Comparison of ENCODE assay signal across 1 fruit fly cellular context in the genomic region with DNA sequence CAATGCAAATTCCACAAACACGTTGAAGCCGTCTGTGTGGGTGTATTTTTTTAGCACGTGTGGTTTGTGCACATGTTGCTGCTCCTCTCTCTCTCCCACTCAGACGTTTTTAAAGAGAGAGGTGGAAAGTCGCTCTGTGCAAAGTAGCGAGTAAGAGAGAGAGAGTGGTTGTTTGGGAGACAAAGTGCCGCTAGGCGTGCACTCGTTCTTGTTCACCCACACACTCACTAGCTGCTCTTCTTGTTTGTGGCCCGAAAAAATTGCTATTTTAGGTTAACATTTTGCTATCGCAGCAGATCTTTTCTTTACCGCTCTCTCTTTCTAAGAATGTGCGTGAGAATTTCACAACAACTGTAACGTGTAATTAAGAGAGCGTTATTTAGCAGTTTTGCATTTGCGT.
TF ChIP-seq lines count a peak whose summit lies in the region.

No protein-coding gene starts in this region.

TF ChIP-seq in whole organism, embryonic, 481 proteins besides CTCF, POLR2A, EP300 and RAD21 (continued from another document and continues in another):
- TF ChIP-seq CG18619 (GFP tag; optimal IDR thresholded peaks at IDR 0.05; lab: Kevin White, UChicago) (no peak), CG4360 (GFP tag; IDR thresholded peaks at IDR 0.05; lab: Robert Waterston, UW) (no peak), CG10209 (GFP tag; optimal IDR thresholded peaks at IDR 0.05; lab: Kevin White, UChicago) (no peak), dati (GFP tag; IDR thresholded peaks at IDR 0.05; lab: Robert Waterston, UW) (no peak), cwo (GFP tag; optimal IDR thresholded peaks at IDR 0.05; lab: Kevin White, UChicago) (peak; percentile 97), CG32772 (GFP tag; IDR thresholded peaks at IDR 0.05; lab: Robert Waterston, UW) (no peak), Hmx (GFP tag; optimal IDR thresholded peaks at IDR 0.05; lab: Kevin White, UChicago) (no peak), br (optimal IDR thresholded peaks at IDR 0.05; lab: Kevin White, UChicago) (no peak), Hr3 (GFP tag; optimal IDR thresholded peaks at IDR 0.05; lab: Kevin White, UChicago) (no peak), slou (GFP tag; optimal IDR thresholded peaks at IDR 0.05; lab: Kevin White, UChicago) (no peak), CG32532 (GFP tag; IDR thresholded peaks at IDR 0.05; lab: Robert Waterston, UW) (peak; percentile 42; the same call in 1 of the 2 replicates), chn (GFP tag; optimal IDR thresholded peaks at IDR 0.05; lab: Kevin White, UChicago) (no peak), grn (GFP tag; optimal IDR thresholded peaks at IDR 0.05; lab: Kevin White, UChicago) (peak; percentile 89), corto (GFP tag; optimal IDR thresholded peaks at IDR 0.05; lab: Kevin White, UChicago) (no peak), bbx (GFP tag; IDR thresholded peaks at IDR 0.05; lab: Robert Waterston, UW; ENCODE audit: partially characterized antibody) (no peak), sqz (GFP tag; optimal IDR thresholded peaks at IDR 0.05; lab: Kevin White, UChicago) (peak; percentile 17), mld (GFP tag; IDR thresholded peaks at IDR 0.05; lab: Robert Waterston, UW; ENCODE audit: partially characterized antibody) (no peak), HLH54F (GFP tag; optimal IDR thresholded peaks at IDR 0.05; lab: Kevin White, UChicago) (no peak), onecut (GFP tag; IDR thresholded peaks at IDR 0.05; lab: Robert Waterston, UW) (no peak), CG34376 (GFP tag; optimal IDR thresholded peaks at IDR 0.05; lab: Kevin White, UChicago) (no peak), HHEX (GFP tag; optimal IDR thresholded peaks at IDR 0.05; lab: Kevin White, UChicago) (no peak), CG2712 (tag; optimal IDR thresholded peaks at IDR 0.05; lab: Kevin White, UChicago) (no peak), dpn (GFP tag; optimal IDR thresholded peaks at IDR 0.05; lab: Kevin White, UChicago) (no peak), Taf1 (GFP tag; IDR thresholded peaks at IDR 0.05; lab: Robert Waterston, UW) (no peak), nom (GFP tag; optimal IDR thresholded peaks at IDR 0.05; lab: Kevin White, UChicago) (no peak), Trl (optimal IDR thresholded peaks at IDR 0.05; lab: Kevin White, UChicago) (peak; percentile 92 to 98), Trl (GFP tag; optimal IDR thresholded peaks at IDR 0.05; lab: Kevin White, UChicago) (peak; percentile 54), Usf (GFP tag; optimal IDR thresholded peaks at IDR 0.05; lab: Kevin White, UChicago) (no peak), unpg (GFP tag; optimal IDR thresholded peaks at IDR 0.05; lab: Kevin White, UChicago) (no peak), lov (optimal IDR thresholded peaks at IDR 0.05; lab: Kevin White, UChicago) (no peak), lov (GFP tag; IDR thresholded peaks at IDR 0.05; lab: Robert Waterston, UW) (no peak), CG6683 (GFP tag; optimal IDR thresholded peaks at IDR 0.05; lab: Kevin White, UChicago) (no peak), CG17385 (GFP tag; optimal IDR thresholded peaks at IDR 0.05; lab: Kevin White, UChicago) (no peak), insv (GFP tag; optimal IDR thresholded peaks at IDR 0.05; lab: Kevin White, UChicago) (no peak), bsh (GFP tag; optimal IDR thresholded peaks at IDR 0.05; lab: Kevin White, UChicago) (no peak), pfk (GFP tag; optimal IDR thresholded peaks at IDR 0.05; lab: Kevin White, UChicago) (no peak), CG3065 (GFP tag; optimal IDR thresholded peaks at IDR 0.05; lab: Kevin White, UChicago) (no peak), CG7745 (tag; optimal IDR thresholded peaks at IDR 0.05; lab: Kevin White, UChicago) (no peak), Atf6 (GFP tag; IDR thresholded peaks at IDR 0.05; lab: Robert Waterston, UW) (no peak), CG17912 (GFP tag; optimal IDR thresholded peaks at IDR 0.05; lab: Kevin White, UChicago) (no peak), CG10147 (GFP tag; optimal IDR thresholded peaks at IDR 0.05; lab: Kevin White, UChicago) (no peak), stc (GFP tag; IDR thresholded peaks at IDR 0.05; lab: Robert Waterston, UW) (no peak), twi (tag; optimal IDR thresholded peaks at IDR 0.05; lab: Kevin White, UChicago) (peak; percentile 64), Jarid2 (GFP tag; optimal IDR thresholded peaks at IDR 0.05; lab: Kevin White, UChicago) (no peak), eve (GFP tag; optimal IDR thresholded peaks at IDR 0.05; lab: Kevin White, UChicago) (no peak), zf30C (GFP tag; optimal IDR thresholded peaks at IDR 0.05; lab: Kevin White, UChicago) (no peak), CG17359 (tag; optimal IDR thresholded peaks at IDR 0.05; lab: Kevin White, UChicago) (no peak), crol (GFP tag; IDR thresholded peaks at IDR 0.05; lab: Robert Waterston, UW) (0 out of 2 replicates have a peak, but pooled peaks have one; percentile 16), hb (GFP tag; IDR thresholded peaks at IDR 0.05; lab: Robert Waterston, UW; ENCODE audit: partially characterized antibody) (no peak), TFAM (GFP tag; optimal IDR thresholded peaks at IDR 0.05; lab: Kevin White, UChicago) (no peak), CG12155 (GFP tag; optimal IDR thresholded peaks at IDR 0.05; lab: Kevin White, UChicago) (peak; percentile 96), tgo (GFP tag; IDR thresholded peaks at IDR 0.05; lab: Robert Waterston, UW) (no peak), Optix (GFP tag; IDR thresholded peaks at IDR 0.05; lab: Robert Waterston, UW) (no peak), CG17328 (GFP tag; IDR thresholded peaks at IDR 0.05; lab: Robert Waterston, UW) (no peak), CoRest (tag; optimal IDR thresholded peaks at IDR 0.05; lab: Kevin White, UChicago) (no peak), Ravus (GFP tag; IDR thresholded peaks at IDR 0.05; lab: Robert Waterston, UW) (no peak), Lhr (GFP tag; optimal IDR thresholded peaks at IDR 0.05; lab: Kevin White, UChicago) (no peak), NfI (GFP tag; optimal IDR thresholded peaks at IDR 0.05; lab: Kevin White, UChicago) (no peak), sc (optimal IDR thresholded peaks at IDR 0.05; lab: Kevin White, UChicago) (no peak), sc (GFP tag; optimal IDR thresholded peaks at IDR 0.05; lab: Kevin White, UChicago) (no peak), fd3F (GFP tag; optimal IDR thresholded peaks at IDR 0.05; lab: Kevin White, UChicago) (no peak), gce (GFP tag; IDR thresholded peaks at IDR 0.05; lab: Robert Waterston, UW) (no peak), CG10959 (GFP tag; IDR thresholded peaks at IDR 0.05; lab: Robert Waterston, UW) (no peak), ttk (GFP tag; IDR thresholded peaks at IDR 0.05; lab: Robert Waterston, UW) (no peak), h (optimal IDR thresholded peaks at IDR 0.05; lab: Kevin White, UChicago) (no peak), aop (GFP tag; IDR thresholded peaks at IDR 0.05; lab: Robert Waterston, UW) (no peak), Dfd (GFP tag; optimal IDR thresholded peaks at IDR 0.05; lab: Kevin White, UChicago) (no peak), Med (GFP tag; lab: Kevin White, UChicago) (peak; percentile 61), CG3838 (GFP tag; optimal IDR thresholded peaks at IDR 0.05; lab: Kevin White, UChicago) (no peak), CG7271 (tag; optimal IDR thresholded peaks at IDR 0.05; lab: Kevin White, UChicago) (no peak), CG17568 (GFP tag; optimal IDR thresholded peaks at IDR 0.05; lab: Kevin White, UChicago) (no peak), Elba2 (GFP tag; optimal IDR thresholded peaks at IDR 0.05; lab: Kevin White, UChicago) (no peak), ham (GFP tag; IDR thresholded peaks at IDR 0.05; lab: Robert Waterston, UW) (no peak), CG11456 (GFP tag; IDR thresholded peaks at IDR 0.05; lab: Robert Waterston, UW) (no peak), D19A (tag; optimal IDR thresholded peaks at IDR 0.05; lab: Kevin White, UChicago) (no peak), gfzf (GFP tag; optimal IDR thresholded peaks at IDR 0.05; lab: Kevin White, UChicago) (no peak), Mrtf (GFP tag; IDR thresholded peaks at IDR 0.05; lab: Robert Waterston, UW) (no peak), Hr39 (optimal IDR thresholded peaks at IDR 0.05; lab: Kevin White, UChicago) (no peak), CG5245 (GFP tag; optimal IDR thresholded peaks at IDR 0.05; lab: Kevin White, UChicago) (no peak), CG9876 (GFP tag; optimal IDR thresholded peaks at IDR 0.05; lab: Kevin White, UChicago) (no peak), CG14667 (GFP tag; IDR thresholded peaks at IDR 0.05; lab: Robert Waterston, UW) (no peak), CG12744 (GFP tag; optimal IDR thresholded peaks at IDR 0.05; lab: Kevin White, UChicago) (no peak), CG1602 (GFP tag; optimal IDR thresholded peaks at IDR 0.05; lab: Kevin White, UChicago) (no peak), CG16815 (GFP tag; optimal IDR thresholded peaks at IDR 0.05; lab: Kevin White, UChicago) (no peak), CG5180 (GFP tag; optimal IDR thresholded peaks at IDR 0.05; lab: Kevin White, UChicago) (no peak), sna (GFP tag; IDR thresholded peaks at IDR 0.05; lab: Robert Waterston, UW; ENCODE audit: partially characterized antibody) (peak; percentile 38; the same call in 1 of the 2 replicates), CG8290 (GFP tag; optimal IDR thresholded peaks at IDR 0.05; lab: Kevin White, UChicago) (no peak), CG8290 (tag; optimal IDR thresholded peaks at IDR 0.05; lab: Kevin White, UChicago) (no peak), zfh1 (GFP tag; IDR thresholded peaks at IDR 0.05; lab: Robert Waterston, UW) (no peak), CG17186 (GFP tag; optimal IDR thresholded peaks at IDR 0.05; lab: Kevin White, UChicago) (no peak), CG32767 (GFP tag; IDR thresholded peaks at IDR 0.05; lab: Robert Waterston, UW) (no peak), CG6689 (GFP tag; IDR thresholded peaks at IDR 0.05; lab: Robert Waterston, UW) (no peak), CG6654 (GFP tag; optimal IDR thresholded peaks at IDR 0.05; lab: Kevin White, UChicago) (no peak), YL-1 (GFP tag; optimal IDR thresholded peaks at IDR 0.05; lab: Kevin White, UChicago) (no peak), fd102C (GFP tag; optimal IDR thresholded peaks at IDR 0.05; lab: Kevin White, UChicago) (no peak), ATbp (GFP tag; optimal IDR thresholded peaks at IDR 0.05; lab: Kevin White, UChicago) (no peak), Kr (GFP tag; optimal IDR thresholded peaks at IDR 0.05; lab: Kevin White, UChicago) (no peak), slbo (GFP tag; IDR thresholded peaks at IDR 0.05; lab: Robert Waterston, UW) (no peak), CG11085 (GFP tag; IDR thresholded peaks at IDR 0.05; lab: Robert Waterston, UW) (no peak), Dek (tag; optimal IDR thresholded peaks at IDR 0.05; lab: Kevin White, UChicago) (no peak), Atf-2 (GFP tag; optimal IDR thresholded peaks at IDR 0.05; lab: Kevin White, UChicago) (no peak), dm (GFP tag; optimal IDR thresholded peaks at IDR 0.05; lab: Kevin White, UChicago) (peak; percentile 46), Gsc (GFP tag; IDR thresholded peaks at IDR 0.05; lab: Robert Waterston, UW) (no peak), rib (GFP tag; IDR thresholded peaks at IDR 0.05; lab: Robert Waterston, UW) (no peak; the same call in 1 of the 2 replicates), Eip74EF (GFP tag; optimal IDR thresholded peaks at IDR 0.05; lab: Kevin White, UChicago) (no peak), pzg (GFP tag; optimal IDR thresholded peaks at IDR 0.05; lab: Kevin White, UChicago) (no peak), so (GFP tag; IDR thresholded peaks at IDR 0.05; lab: Robert Waterston, UW) (peak; percentile 14; the same call in 1 of the 3 replicates), gcm (GFP tag; optimal IDR thresholded peaks at IDR 0.05; lab: Kevin White, UChicago) (peak; percentile 7), maf-S (GFP tag; optimal IDR thresholded peaks at IDR 0.05; lab: Kevin White, UChicago) (no peak), scrt (GFP tag; optimal IDR thresholded peaks at IDR 0.05; lab: Kevin White, UChicago) (peak; percentile 82), pb (GFP tag; optimal IDR thresholded peaks at IDR 0.05; lab: Kevin White, UChicago) (no peak), trh (GFP tag; optimal IDR thresholded peaks at IDR 0.05; lab: Kevin White, UChicago) (no peak), CG13424 (tag; optimal IDR thresholded peaks at IDR 0.05; lab: Kevin White, UChicago) (no peak), CHES-1-like (GFP tag; optimal IDR thresholded peaks at IDR 0.05; lab: Kevin White, UChicago) (no peak), Myb (GFP tag; optimal IDR thresholded peaks at IDR 0.05; lab: Kevin White, UChicago) (no peak), Rfx (GFP tag; IDR thresholded peaks at IDR 0.05; lab: Robert Waterston, UW) (no peak), CrebB (tag; optimal IDR thresholded peaks at IDR 0.05; lab: Kevin White, UChicago) (no peak), odd (GFP tag; optimal IDR thresholded peaks at IDR 0.05; lab: Kevin White, UChicago) (no peak), CG9932 (GFP tag; IDR thresholded peaks at IDR 0.05; lab: Robert Waterston, UW) (no peak), lab (GFP tag; optimal IDR thresholded peaks at IDR 0.05; lab: Kevin White, UChicago) (no peak), BEAF-32 (GFP tag; optimal IDR thresholded peaks at IDR 0.05; lab: Kevin White, UChicago) (no peak), CG13287 (GFP tag; IDR thresholded peaks at IDR 0.05; lab: Robert Waterston, UW; ENCODE audit: partially characterized antibody) (peak; percentile 37; the same call in 1 of the 2 replicates), klu (GFP tag; IDR thresholded peaks at IDR 0.05; lab: Robert Waterston, UW) (no peak), D (optimal IDR thresholded peaks at IDR 0.05; lab: Kevin White, UChicago) (peak; percentile 20), D (GFP tag; optimal IDR thresholded peaks at IDR 0.05; lab: Kevin White, UChicago) (no peak), al (GFP tag; IDR thresholded peaks at IDR 0.05; lab: Robert Waterston, UW) (no peak), CG12769 (tag; optimal IDR thresholded peaks at IDR 0.05; lab: Kevin White, UChicago) (peak; percentile 66), HLHmδ (GFP tag; optimal IDR thresholded peaks at IDR 0.05; lab: Kevin White, UChicago) (peak; percentile 70), CG8388 (GFP tag; optimal IDR thresholded peaks at IDR 0.05; lab: Kevin White, UChicago) (no peak), CG1024 (GFP tag; IDR thresholded peaks at IDR 0.05; lab: Robert Waterston, UW) (no peak), ro (GFP tag; IDR thresholded peaks at IDR 0.05; lab: Robert Waterston, UW) (no peak), tup (GFP tag; optimal IDR thresholded peaks at IDR 0.05; lab: Kevin White, UChicago) (no peak), CG13296 (GFP tag; optimal IDR thresholded peaks at IDR 0.05; lab: Kevin White, UChicago) (no peak), sob (GFP tag; IDR thresholded peaks at IDR 0.05; lab: Robert Waterston, UW) (no peak), ash1 (GFP tag; optimal IDR thresholded peaks at IDR 0.05; lab: Kevin White, UChicago) (no peak), cato (GFP tag; optimal IDR thresholded peaks at IDR 0.05; lab: Kevin White, UChicago; ENCODE audit: borderline replicate concordance) (no peak)
